Fruit fly (Drosophila melanogaster): ENCODE measurements around the gene SWIP.
A peak's percentile ranks its signal among the peaks of the same experiment; 100 is the strongest.

dm6 chrX:16313078-16313875, at the start of gene SWIP, which contains the start of gene CG9915:
- no peak for TF ChIP-seq Hr96 (GFP tag; optimal IDR thresholded peaks at IDR 0.05)
- peak; percentile 31 for TF ChIP-seq tj (GFP tag; optimal IDR thresholded peaks at IDR 0.05)
- no peak for TF ChIP-seq CG5204 (GFP tag; optimal IDR thresholded peaks at IDR 0.05)
- TF ChIP-seq cnc (optimal IDR thresholded peaks at IDR 0.05) = no peak
- TF ChIP-seq bab1 (GFP tag; optimal IDR thresholded peaks at IDR 0.05) = peak; percentile 79
- TF ChIP-seq Clk (GFP tag; optimal IDR thresholded peaks at IDR 0.05) = no peak
- no peak for TF ChIP-seq toe (GFP tag; optimal IDR thresholded peaks at IDR 0.05)
- no peak for TF ChIP-seq CG1620 (GFP tag; optimal IDR thresholded peaks at IDR 0.05)
- no peak for TF ChIP-seq ovo (GFP tag; optimal IDR thresholded peaks at IDR 0.05)
- TF ChIP-seq CG7101 (tag; optimal IDR thresholded peaks at IDR 0.05) = peak; percentile 1
- TF ChIP-seq CG7045 (GFP tag; optimal IDR thresholded peaks at IDR 0.05) = no peak

Data from whole organism, adult.